Worm (Caenorhabditis elegans) whole organism, L2 larva: ENCODE results near the gene bath-15.

Source experiments
- blmp-1 ChIP-seq: sonication (generic microtip); optimal IDR thresholded peaks from 2 replicates; lab custom pipeline; 2017; ENCODE audit warnings: missing genetic modification characterization, mild to moderate bottlenecking, missing compliant biosample characterization, antibody characterized with exemption, moderate library complexity; ENCODE audit not compliant: insufficient read depth
- fos-1 ChIP-seq: fragments of 150-350 bp; optimal IDR thresholded peaks from 2 replicates; lab custom pipeline; 2014; ENCODE audit warnings: missing biosample characterization, missing genetic modification characterization
- zag-1 ChIP-seq: fragments of 150-350 bp; optimal IDR thresholded peaks from 2 replicates; lab custom pipeline; 2014; ENCODE audit warnings: missing biosample characterization, missing genetic modification characterization
- ztf-11 ChIP-seq: sonication (generic microtip); optimal IDR thresholded peaks from 2 replicates; lab custom pipeline; 2017; ENCODE audit warnings: missing biosample characterization, missing genetic modification characterization

DNA sequence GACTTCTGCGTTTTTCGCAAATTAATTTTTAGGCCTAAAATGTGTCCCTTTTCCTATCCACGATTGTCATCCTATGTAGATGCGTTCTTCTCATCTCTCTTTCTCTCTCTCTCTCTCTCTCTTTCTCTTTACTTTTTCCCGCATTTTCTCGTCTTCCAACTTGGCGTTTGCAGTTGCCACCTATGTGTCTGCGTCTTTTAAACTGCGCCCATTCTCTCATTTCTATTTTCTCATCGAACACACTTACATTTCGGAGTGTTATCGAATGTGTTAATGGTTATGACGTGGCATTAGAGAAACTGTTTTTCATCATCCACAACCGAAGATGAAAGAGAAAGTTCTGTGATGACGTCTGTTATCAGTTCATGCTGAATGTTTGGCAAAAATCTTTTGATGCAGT lies 47.3 kb downstream of the bath-15 start:
- TF ChIP-seq fos-1 (tag; lab: Kevin White, UChicago): peak; percentile 94
- TF ChIP-seq ztf-11 (tag; lab: Kevin White, UChicago): no peak
- peak; percentile 44 for TF ChIP-seq zag-1 (tag; lab: Kevin White, UChicago)
- peak; percentile 82 for TF ChIP-seq blmp-1 (tag; lab: Kevin White, UChicago)
